Fruit fly (Drosophila melanogaster) whole organism, embryonic: Measurements from ENCODE around the gene Nf1.

Source experiments
- Asciz ChIP-seq: fragments of 200-800 bp; sonication (Bioruptor generic); optimal IDR thresholded peaks from 2 replicates; lab custom pipeline; 2017; ENCODE audit warnings: missing biosample characterization, mild to moderate bottlenecking, missing genetic modification characterization, missing genetic modification reagents
- Atf6 ChIP-seq: fragments of 200-800 bp; sonication (Bioruptor generic); IDR thresholded peaks from 2 replicates; pipeline ENCODE4 v1.3.6; 2022; ENCODE audit warnings: missing biosample characterization, missing genetic modification characterization
- Awh ChIP-seq: fragments of 200-800 bp; sonication (Bioruptor generic); IDR thresholded peaks from 2 replicates; pipeline ENCODE4, ENCODE4 v1.3.6; 2022; ENCODE audit warnings: missing biosample characterization, missing genetic modification characterization
- C15 ChIP-seq: fragments of 200-800 bp; sonication (Bioruptor generic); IDR thresholded peaks from 3 replicates; pipeline ENCODE4 v1.3.6; 2022; ENCODE audit warnings: missing biosample characterization, missing genetic modification characterization
- CG10274 ChIP-seq: fragments of 200-800 bp; sonication (Bioruptor generic); optimal IDR thresholded peaks from 3 replicates; lab custom pipeline; 2017; ENCODE audit warnings: missing biosample characterization, mild to moderate bottlenecking, missing genetic modification characterization
- CG10431 ChIP-seq: fragments of 200-800 bp; sonication (Bioruptor generic); optimal IDR thresholded peaks from 3 replicates; lab custom pipeline; 2018; ENCODE audit warnings: missing biosample characterization, mild to moderate bottlenecking, missing genetic modification characterization
- CG10654 ChIP-seq: fragments of 200-800 bp; sonication (Bioruptor generic); optimal IDR thresholded peaks from 2 replicates; lab custom pipeline; 2016; ENCODE audit warnings: missing biosample characterization, missing genetic modification characterization
- CG10959 ChIP-seq: fragments of 200-800 bp; sonication (Bioruptor generic); IDR thresholded peaks from 2 replicates; pipeline ENCODE4 v1.3.6; 2022; ENCODE audit warnings: missing biosample characterization, missing genetic modification characterization
- CG11504 ChIP-seq: fragments of 200-800 bp; sonication (Bioruptor generic); optimal IDR thresholded peaks from 3 replicates; lab custom pipeline; 2019; ENCODE audit warnings: missing biosample characterization, mild to moderate bottlenecking, missing genetic modification characterization, moderate library complexity
- CG1529 ChIP-seq: fragments of 200-800 bp; sonication (Bioruptor generic); optimal IDR thresholded peaks from 3 replicates; lab custom pipeline; 2018; ENCODE audit warnings: missing biosample characterization, missing genetic modification characterization
- CG17359 ChIP-seq: fragments of 200-800 bp; sonication (Bioruptor generic); optimal IDR thresholded peaks from 3 replicates; lab custom pipeline; 2018; ENCODE audit warnings: missing biosample characterization, mild to moderate bottlenecking, missing genetic modification characterization, moderate library complexity
- CG17385 ChIP-seq: fragments of 200-800 bp; sonication (Bioruptor generic); optimal IDR thresholded peaks from 3 replicates; lab custom pipeline; 2018; ENCODE audit warnings: missing biosample characterization, mild to moderate bottlenecking, missing genetic modification characterization
- CG2875 ChIP-seq: fragments of 200-800 bp; sonication (Bioruptor generic); optimal IDR thresholded peaks from 2 replicates; lab custom pipeline; 2017; ENCODE audit warnings: missing biosample characterization, mild to moderate bottlenecking, missing genetic modification characterization, missing genetic modification reagents
- CG32772 ChIP-seq: fragments of 200-800 bp; sonication (Bioruptor generic); IDR thresholded peaks from 2 replicates; pipeline ENCODE4 v1.3.6; 2022; ENCODE audit warnings: missing biosample characterization, missing genetic modification characterization
- CG3281 ChIP-seq: fragments of 200-800 bp; sonication (Bioruptor generic); optimal IDR thresholded peaks from 3 replicates; lab custom pipeline; 2017; ENCODE audit warnings: missing biosample characterization, mild to moderate bottlenecking, missing genetic modification characterization
- CG33213 ChIP-seq: fragments of 200-800 bp; sonication (Bioruptor generic); optimal IDR thresholded peaks from 3 replicates; lab custom pipeline; 2016; ENCODE audit warnings: missing biosample characterization, missing genetic modification characterization
- CG33557 ChIP-seq: fragments of 200-800 bp; sonication (Bioruptor generic); optimal IDR thresholded peaks from 2 replicates; lab custom pipeline; 2019; ENCODE audit warnings: missing biosample characterization, mild to moderate bottlenecking, missing genetic modification characterization, moderate library complexity
- CG34422 ChIP-seq: fragments of 200-800 bp; sonication (Bioruptor generic); IDR thresholded peaks from 3 replicates; pipeline ENCODE4 v1.3.6; 2022; ENCODE audit warnings: missing biosample characterization, missing genetic modification characterization
- CG5245 ChIP-seq: fragments of 200-800 bp; sonication (Bioruptor generic); optimal IDR thresholded peaks from 3 replicates; lab custom pipeline; 2016; ENCODE audit warnings: missing biosample characterization, missing genetic modification characterization
- CG6689 ChIP-seq: fragments of 200-800 bp; sonication (Bioruptor generic); IDR thresholded peaks from 2 replicates; pipeline ENCODE4 v1.3.6; 2022; ENCODE audit warnings: missing biosample characterization, missing genetic modification characterization
- CG7556 ChIP-seq: fragments of 200-800 bp; sonication (Bioruptor generic); optimal IDR thresholded peaks from 2 replicates; lab custom pipeline; 2017; ENCODE audit warnings: missing biosample characterization, mild to moderate bottlenecking, missing genetic modification characterization
- CG8281 ChIP-seq: fragments of 200-800 bp; sonication (Bioruptor generic); optimal IDR thresholded peaks from 2 replicates; lab custom pipeline; 2018; ENCODE audit warnings: missing biosample characterization, mild to moderate bottlenecking, missing genetic modification characterization, moderate library complexity
- CG8765 ChIP-seq: fragments of 200-800 bp; sonication (Bioruptor generic); IDR thresholded peaks from 2 replicates; pipeline ENCODE4 v1.3.6; 2022; ENCODE audit warnings: missing biosample characterization, missing genetic modification characterization
- CG9817 ChIP-seq: fragments of 200-800 bp; sonication (Bioruptor generic); optimal IDR thresholded peaks from 2 replicates; lab custom pipeline; 2018; ENCODE audit warnings: missing biosample characterization, mild to moderate bottlenecking, missing genetic modification characterization, moderate library complexity
- CoRest ChIP-seq: fragments of 200-800 bp; sonication (Bioruptor generic); optimal IDR thresholded peaks from 3 replicates; lab custom pipeline; 2018; ENCODE audit warnings: missing biosample characterization, mild to moderate bottlenecking, missing genetic modification characterization, moderate library complexity
- Dll ChIP-seq: fragments of 200-800 bp; sonication (Bioruptor generic); IDR thresholded peaks from 4 replicates; pipeline ENCODE4 v1.3.6; 2022; ENCODE audit warnings: missing biosample characterization, missing genetic modification characterization; ENCODE audit not compliant: partially characterized antibody
- Eip74EF ChIP-seq, 2 experiments: fragments of 200-800 bp in 1 of 2; fragments of >200 bp in 1 of 2; sonication (Bioruptor generic) in 1 of 2; optimal IDR thresholded peaks; 2 replicates each; lab custom pipeline; 2017 to 2019; ENCODE audit warnings: missing biosample characterization in 2 of 2, missing genetic modification characterization in 2 of 2, mild to moderate bottlenecking in 1 of 2, moderate library complexity in 1 of 2
- Hr78 ChIP-seq, 2 experiments: fragments of 200-800 bp in 1 of 2; fragments of >200 bp in 1 of 2; sonication (Bioruptor generic) in 1 of 2; optimal IDR thresholded peaks; 2 replicates each; lab custom pipeline; 2017 to 2019; ENCODE audit warnings: missing biosample characterization in 2 of 2, missing genetic modification characterization in 2 of 2, mild to moderate bottlenecking in 1 of 2, moderate library complexity in 1 of 2
- Mes4 ChIP-seq: fragments of 200-800 bp; sonication (Bioruptor generic); optimal IDR thresholded peaks from 2 replicates; lab custom pipeline; 2016; ENCODE audit warnings: missing biosample characterization, missing genetic modification characterization
- Mrtf ChIP-seq: fragments of 200-800 bp; sonication (Bioruptor generic); IDR thresholded peaks from 3 replicates; pipeline ENCODE4 v1.3.6; 2022; ENCODE audit warnings: missing biosample characterization, missing genetic modification characterization
- Myb ChIP-seq: fragments of 200-800 bp; sonication (Bioruptor generic); optimal IDR thresholded peaks from 2 replicates; lab custom pipeline; 2016; ENCODE audit warnings: missing biosample characterization, missing genetic modification characterization
- Spps ChIP-seq: fragments of 200-800 bp; sonication (Bioruptor generic); optimal IDR thresholded peaks from 2 replicates; lab custom pipeline; 2018; ENCODE audit warnings: missing biosample characterization, mild to moderate bottlenecking, missing genetic modification characterization
- Xbp1 ChIP-seq: fragments of 200-800 bp; sonication (Bioruptor generic); optimal IDR thresholded peaks from 3 replicates; lab custom pipeline; 2016; ENCODE audit warnings: missing biosample characterization, mild to moderate bottlenecking, missing genetic modification characterization
- ase ChIP-seq: fragments of 200-800 bp; sonication (Bioruptor generic); IDR thresholded peaks from 3 replicates; pipeline ENCODE4 v1.3.6; 2022; ENCODE audit warnings: missing biosample characterization, missing genetic modification characterization
- br ChIP-seq: fragments of >200 bp; optimal IDR thresholded peaks from 2 replicates; lab custom pipeline; 2017
- corto ChIP-seq: fragments of 200-800 bp; sonication (Bioruptor generic); optimal IDR thresholded peaks from 2 replicates; lab custom pipeline; 2016; ENCODE audit warnings: missing biosample characterization, mild to moderate bottlenecking, missing genetic modification characterization, moderate library complexity
- h ChIP-seq: fragments of >200 bp; optimal IDR thresholded peaks from 2 replicates; lab custom pipeline; 2017
- jing ChIP-seq: fragments of 200-800 bp; sonication (Bioruptor generic); optimal IDR thresholded peaks from 2 replicates; lab custom pipeline; 2018; ENCODE audit warnings: missing biosample characterization, mild to moderate bottlenecking, missing genetic modification characterization
- knrl ChIP-seq: fragments of 200-800 bp; sonication (Bioruptor generic); IDR thresholded peaks from 3 replicates; pipeline ENCODE4 v1.3.6; 2022; ENCODE audit warnings: missing biosample characterization, missing genetic modification characterization; ENCODE audit not compliant: partially characterized antibody
- pan ChIP-seq, 4 experiments: fragments of >200 bp in 3 of 4; fragments of 200-800 bp in 1 of 4; sonication (Bioruptor generic) in 1 of 4; optimal IDR thresholded peaks in 3 of 4; IDR thresholded peaks in 1 of 4; 2 replicates each; pipeline versions ENCODE4 v1.3.6 to Lab custom; 2017 to 2022; ENCODE audit warnings: missing biosample characterization in 2 of 4, missing genetic modification characterization in 2 of 4, mixed read lengths in 1 of 4
- sc ChIP-seq, 3 experiments: fragments of >200 bp in 2 of 3; fragments of 200-800 bp in 1 of 3; sonication (Bioruptor generic) in 1 of 3; optimal IDR thresholded peaks; 2 replicates in 2 of 3; 3 replicates in 1 of 3; lab custom pipeline; 2017; ENCODE audit warnings: mild to moderate bottlenecking in 1 of 3, missing biosample characterization in 1 of 3, missing genetic modification characterization in 1 of 3, missing genetic modification reagents in 1 of 3
- schlank ChIP-seq: fragments of 200-800 bp; sonication (Bioruptor generic); optimal IDR thresholded peaks from 2 replicates; lab custom pipeline; 2018; ENCODE audit warnings: missing biosample characterization, mild to moderate bottlenecking, missing genetic modification characterization
- sisA ChIP-seq: fragments of 200-800 bp; sonication (Bioruptor generic); IDR thresholded peaks from 2 replicates; pipeline ENCODE4 v1.3.6; 2022; ENCODE audit warnings: missing biosample characterization, missing genetic modification characterization
- so ChIP-seq: fragments of 200-800 bp; sonication (Bioruptor generic); IDR thresholded peaks from 3 replicates; pipeline ENCODE4 v1.3.6; 2022; ENCODE audit warnings: missing biosample characterization, missing genetic modification characterization
- unc-4 ChIP-seq: fragments of 200-800 bp; sonication (Bioruptor generic); IDR thresholded peaks from 2 replicates; pipeline ENCODE4 v1.3.6; 2022; ENCODE audit warnings: missing biosample characterization, missing genetic modification characterization; ENCODE audit not compliant: partially characterized antibody
- zen2 ChIP-seq: fragments of 200-800 bp; sonication (Bioruptor generic); IDR thresholded peaks from 3 replicates; pipeline ENCODE4 v1.3.6; 2022; ENCODE audit warnings: missing biosample characterization, missing genetic modification characterization; ENCODE audit not compliant: partially characterized antibody

Gene Nf1

dm6 chr3R:26020244-26021171 lies 37.7 kb downstream of the Nf1 start (continued):
- peak; percentile 55 for TF ChIP-seq CG9817 (tag; lab: Kevin White, UChicago)
- TF ChIP-seq CG1529 (GFP tag; lab: Kevin White, UChicago), result peak; percentile 49
- 0 out of 3 replicates have a peak, but pooled peaks have one; percentile 38 for TF ChIP-seq ase
- peak in 1 of 2 experiments; percentile 5 for TF ChIP-seq Eip74EF (GFP tag; optimal IDR thresholded peaks at IDR 0.05; lab: Kevin White, UChicago)
- TF ChIP-seq CG34422, result no peak; the same call in 2 of the 3 replicates
- TF ChIP-seq Awh (GFP tag; lab: Robert Waterston, UW), result 0 out of 2 replicates have a peak, but pooled peaks have one; percentile 39
- no peak for TF ChIP-seq CG33213 (GFP tag; lab: Kevin White, UChicago)
- no peak for TF ChIP-seq Myb (GFP tag; lab: Kevin White, UChicago)
- TF ChIP-seq CG10274 (GFP tag; lab: Kevin White, UChicago), result peak; percentile 14
- 0 out of 3 replicates have a peak, but pooled peaks have one; percentile 35 for TF ChIP-seq Mrtf (GFP tag; lab: Robert Waterston, UW)
- peak; percentile 52 for TF ChIP-seq CG5245
- TF ChIP-seq CG3281, result peak; percentile 71
- TF ChIP-seq unc-4 (GFP tag; lab: Robert Waterston, UW), result no peak
- peak; percentile 56 for TF ChIP-seq h (lab: Kevin White, UChicago)
- TF ChIP-seq Xbp1, result peak; percentile 51
- TF ChIP-seq CG11504 (tag; lab: Kevin White, UChicago), result peak; percentile 84
- TF ChIP-seq CG10654 (GFP tag; lab: Kevin White, UChicago), result peak; percentile 53
- TF ChIP-seq Dll, result peak; percentile 24; the same call in 1 of the 4 replicates
- no peak for TF ChIP-seq schlank
- peak; percentile 55 for TF ChIP-seq CG2875 (GFP tag; lab: Kevin White, UChicago)
- TF ChIP-seq C15, result no peak
- TF ChIP-seq corto (GFP tag; lab: Kevin White, UChicago), result no peak
- peak; percentile 27 for TF ChIP-seq CG10431 (GFP tag; lab: Kevin White, UChicago)
- no peak for TF ChIP-seq br (lab: Kevin White, UChicago)
- TF ChIP-seq pan (optimal IDR thresholded peaks at IDR 0.05; lab: Kevin White, UChicago), result no peak
- TF ChIP-seq pan (GFP tag; optimal IDR thresholded peaks at IDR 0.05 in 1 of 2, IDR thresholded peaks at IDR 0.05 in 1 of 2), result peak in 1 of 2 experiments; percentile 79
- no peak for TF ChIP-seq Hr78 (GFP tag; optimal IDR thresholded peaks at IDR 0.05; lab: Kevin White, UChicago)
- peak; percentile 65 for TF ChIP-seq CG17385 (GFP tag; lab: Kevin White, UChicago)
- no peak; the same call in 2 of the 3 replicates for TF ChIP-seq so (GFP tag; lab: Robert Waterston, UW)
- no peak for TF ChIP-seq knrl (GFP tag; lab: Robert Waterston, UW)
- TF ChIP-seq CoRest (tag; lab: Kevin White, UChicago), result peak; percentile 63
- peak; percentile 79 for TF ChIP-seq Asciz (GFP tag; lab: Kevin White, UChicago)
- peak; percentile 70 for TF ChIP-seq CG32772
- no peak for TF ChIP-seq CG8765 (GFP tag; lab: Robert Waterston, UW)
- no peak for TF ChIP-seq Mes4
- peak; percentile 64 for TF ChIP-seq CG6689 (GFP tag; lab: Robert Waterston, UW)
- TF ChIP-seq Atf6 (GFP tag; lab: Robert Waterston, UW), result no peak
- peak; percentile 77 for TF ChIP-seq CG17359 (tag; lab: Kevin White, UChicago)
- TF ChIP-seq CG8281 (tag; lab: Kevin White, UChicago), result peak; percentile 66
- no peak for TF ChIP-seq sc (optimal IDR thresholded peaks at IDR 0.05; lab: Kevin White, UChicago)
- TF ChIP-seq sc (GFP tag; optimal IDR thresholded peaks at IDR 0.05; lab: Kevin White, UChicago), result peak; percentile 65
- TF ChIP-seq Spps (tag; lab: Kevin White, UChicago), result peak; percentile 59
- TF ChIP-seq sisA (GFP tag; lab: Robert Waterston, UW), result peak; percentile 65
- TF ChIP-seq CG7556, result peak; percentile 70
- TF ChIP-seq CG10959 (GFP tag; lab: Robert Waterston, UW), result no peak
- peak; percentile 14 for TF ChIP-seq jing (GFP tag; lab: Kevin White, UChicago)
- TF ChIP-seq CG33557, result peak; percentile 11
- 0 out of 3 replicates have a peak, but pooled peaks have one; percentile 38 for TF ChIP-seq zen2
